Worm (Caenorhabditis elegans): ENCODE data around the gene str-149.

ce11 chrV:16588428-16588827 is 15.2 kb downstream of the str-149 start, which contains the start of gene srw-73:
- TF ChIP-seq K09A11.1 (tag; optimal IDR thresholded peaks at IDR 0.05; ENCODE audit: insufficient read depth): no peak
- no peak for TF ChIP-seq madf-2 (tag; optimal IDR thresholded peaks at IDR 0.05)

All from whole organism, late embryonic.